Fruit fly (Drosophila melanogaster) whole organism, pupa: ENCODE measurements around the gene CG12991.

Experiments
- CG10348 ChIP-seq: fragments of 200-800 bp; sonication (Bioruptor generic); IDR thresholded peaks from 2 replicates; pipeline ENCODE4 v1.3.6; 2022; ENCODE audit warnings: missing biosample characterization, missing genetic modification characterization
- CG13204 ChIP-seq: fragments of 200-800 bp; sonication (Bioruptor generic); optimal IDR thresholded peaks from 2 replicates; lab custom pipeline; 2018; ENCODE audit warnings: missing biosample characterization, mild to moderate bottlenecking, missing genetic modification characterization, moderate library complexity
- CG14655 ChIP-seq: fragments of 200-800 bp; sonication (Bioruptor generic); optimal IDR thresholded peaks from 3 replicates; lab custom pipeline; 2017; ENCODE audit warnings: mild to moderate bottlenecking, missing biosample characterization, missing genetic modification reagents, missing genetic modification characterization
- CG34367 ChIP-seq: fragments of 200-800 bp; sonication (Bioruptor generic); optimal IDR thresholded peaks from 2 replicates; lab custom pipeline; 2018; ENCODE audit warnings: missing biosample characterization, mild to moderate bottlenecking, missing genetic modification characterization
- CG8301 ChIP-seq: fragments of 200-800 bp; sonication (Bioruptor generic); optimal IDR thresholded peaks from 2 replicates; lab custom pipeline; 2018; ENCODE audit warnings: missing biosample characterization, mild to moderate bottlenecking, missing genetic modification characterization
- EcR ChIP-seq: fragments of 200-800 bp; sonication (Bioruptor generic); optimal IDR thresholded peaks from 3 replicates; lab custom pipeline; 2019; ENCODE audit warnings: missing biosample characterization, missing genetic modification characterization, mild to moderate bottlenecking, moderate library complexity, missing genetic modification reagents

DNA sequence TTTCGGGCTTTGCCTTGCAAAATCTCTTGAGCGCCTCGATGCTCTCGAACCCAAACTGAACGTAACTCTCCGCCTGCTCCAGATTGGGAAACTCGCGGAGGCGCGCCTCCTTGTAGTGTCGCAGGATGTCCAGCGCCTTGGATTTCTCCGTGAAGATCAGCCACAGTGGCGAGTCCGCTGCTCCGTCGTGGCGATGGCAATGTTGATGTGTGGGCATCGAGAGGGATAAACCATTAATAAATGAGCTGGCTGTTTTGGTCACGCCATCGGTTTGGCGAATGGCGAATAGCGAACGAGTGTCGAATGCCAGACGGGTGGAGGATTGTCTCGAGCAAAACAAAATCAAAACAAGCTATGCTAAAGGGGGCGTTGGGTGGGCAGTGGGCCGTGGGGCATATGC, 3.8 kb upstream of the CG12991 start:
- TF ChIP-seq CG14655 (GFP tag; lab: Kevin White, UChicago): no peak
- no peak for TF ChIP-seq EcR (GFP tag; lab: Kevin White, UChicago)
- TF ChIP-seq CG8301 (tag; lab: Kevin White, UChicago): no peak
- no peak for TF ChIP-seq CG13204 (GFP tag; lab: Kevin White, UChicago)
- no peak for TF ChIP-seq CG10348 (GFP tag; lab: Robert Waterston, UW)
- TF ChIP-seq CG34367 (tag; lab: Kevin White, UChicago): no peak
